Worm (Caenorhabditis elegans) whole organism, L3 larva: ENCODE results near the gene C15C7.4.

Experiments used
- ZK546.5 ChIP-seq: sonication (generic microtip); optimal IDR thresholded peaks from 2 replicates; lab custom pipeline; 2017; ENCODE audit warnings: missing biosample characterization, missing genetic modification characterization
- ceh-16 ChIP-seq: sonication (generic microtip); optimal IDR thresholded peaks from 2 replicates; lab custom pipeline; 2017; ENCODE audit warnings: missing biosample characterization, missing genetic modification characterization
- ceh-9 ChIP-seq: sonication (generic microtip); optimal IDR thresholded peaks from 2 replicates; lab custom pipeline; 2018; ENCODE audit warnings: missing biosample characterization, missing genetic modification characterization
- egl-5 ChIP-seq: fragments of 150-350 bp; optimal IDR thresholded peaks from 2 replicates; lab custom pipeline; 2017; ENCODE audit warnings: missing biosample characterization, missing genetic modification reagents, missing genetic modification characterization, inconsistent platforms
- elt-2 ChIP-seq: sonication (generic microtip); optimal IDR thresholded peaks from 2 replicates; lab custom pipeline; 2016; ENCODE audit warnings: missing genetic modification reagents, mild to moderate bottlenecking, missing genetic modification characterization, missing compliant biosample characterization
- fkh-10 ChIP-seq: sonication (generic microtip); optimal IDR thresholded peaks from 2 replicates; lab custom pipeline; 2017; ENCODE audit warnings: missing biosample characterization, missing genetic modification reagents, missing genetic modification characterization
- lin-39 ChIP-seq: fragments of 150-350 bp; optimal IDR thresholded peaks from 2 replicates; lab custom pipeline; 2018; ENCODE audit warnings: missing biosample characterization, missing genetic modification reagents, missing genetic modification characterization
- lsy-12 ChIP-seq: sonication (generic microtip); optimal IDR thresholded peaks from 2 replicates; lab custom pipeline; 2016; ENCODE audit warnings: mild to moderate bottlenecking, missing genetic modification characterization, missing compliant biosample characterization
- mml-1 ChIP-seq: fragments of 150-350 bp; sonication (generic microtip); optimal IDR thresholded peaks from 3 replicates; lab custom pipeline; 2014; ENCODE audit warnings: missing biosample characterization, missing genetic modification characterization
- nhr-43 ChIP-seq: sonication (generic microtip); optimal IDR thresholded peaks from 2 replicates; lab custom pipeline; 2016; ENCODE audit warnings: mild to moderate bottlenecking, missing genetic modification characterization, missing compliant biosample characterization; ENCODE audit not compliant: poor library complexity, severe bottlenecking
- nhr-67 ChIP-seq: fragments of 150-350 bp; optimal IDR thresholded peaks from 2 replicates; lab custom pipeline; 2014; ENCODE audit warnings: missing biosample characterization, missing genetic modification characterization
- nhr-76 ChIP-seq: fragments of 150-350 bp; sonication (generic microtip); optimal IDR thresholded peaks from 5 replicates; lab custom pipeline; 2014; ENCODE audit warnings: missing biosample characterization, missing genetic modification characterization
- nhr-77 ChIP-seq: fragments of 150-350 bp; optimal IDR thresholded peaks from 2 replicates; lab custom pipeline; 2014; ENCODE audit warnings: missing biosample characterization, missing genetic modification characterization
- pqm-1 ChIP-seq: fragments of 150-350 bp; optimal IDR thresholded peaks from 2 replicates; lab custom pipeline; 2017; ENCODE audit warnings: missing biosample characterization, missing genetic modification characterization, inconsistent platforms
- unc-39 ChIP-seq: sonication (generic microtip); optimal IDR thresholded peaks from 4 replicates; lab custom pipeline; 2017; ENCODE audit warnings: missing biosample characterization, missing genetic modification characterization

The C15C7.4 gene

ce11 chrX:3181870-3182269 is 36.5 kb downstream of the C15C7.4 start:
- TF ChIP-seq elt-2 (tag; lab: Kevin White, UChicago) (peak; percentile 76), unc-39 (tag; lab: Kevin White, UChicago) (no peak), pqm-1 (tag; lab: Kevin White, UChicago) (peak; percentile 43)

- TF ChIP-seq nhr-43: no peak
- TF ChIP-seq nhr-76: no peak
- TF ChIP-seq ceh-16 (tag; lab: Kevin White, UChicago): no peak
- TF ChIP-seq lsy-12 (tag; lab: Kevin White, UChicago): no peak
- no peak for TF ChIP-seq egl-5 (tag; lab: Kevin White, UChicago)
- TF ChIP-seq ZK546.5 (tag; lab: Kevin White, UChicago): no peak
- no peak for TF ChIP-seq lin-39 (tag; lab: Kevin White, UChicago)
- no peak for TF ChIP-seq mml-1
- TF ChIP-seq, all 47 proteins: peak for 0
Measured at ce11 chrX:3184649-3185048, 39.3 kb downstream of the C15C7.4 start.

- TF ChIP-seq ceh-9 (no peak), nhr-77 (no peak), nhr-67 (tag; lab: Kevin White, UChicago) (no peak), lin-39 (tag; lab: Kevin White, UChicago) (peak; percentile 30), unc-39 (tag; lab: Kevin White, UChicago) (no peak), elt-2 (tag; lab: Kevin White, UChicago) (no peak)
- TF ChIP-seq, all 47 proteins: peak for 1
Measured at ce11 chrX:3190193-3190592, 44.8 kb downstream of the C15C7.4 start.

ce11 chrX:3191353-3192065 is 46.1 kb downstream of the C15C7.4 start:
- TF ChIP-seq fkh-10 (GFP tag; lab: Kevin White, UChicago) (peak; percentile 29), ZK546.5 (tag; lab: Kevin White, UChicago) (no peak)
